Fruit fly (Drosophila melanogaster): Measurements from ENCODE around the gene Ubc7.

dm6 chrX:16582145-16582544, 11.3 kb upstream of the Ubc7 start:
- TF ChIP-seq toe (GFP tag; optimal IDR thresholded peaks at IDR 0.05) (no peak), Clk (GFP tag; optimal IDR thresholded peaks at IDR 0.05) (no peak), kay (GFP tag; ENCODE audit: borderline replicate concordance) (no peak), cic (GFP tag; optimal IDR thresholded peaks at IDR 0.05) (no peak), CG7101 (tag; optimal IDR thresholded peaks at IDR 0.05) (no peak)

Measured in whole organism, adult.